Fruit fly (Drosophila melanogaster) whole organism: ENCODE results near the gene unc79.

Experiments used
- CG8478 ChIP-seq: fragments of >200 bp; optimal IDR thresholded peaks from 2 replicates; lab custom pipeline; 2018; ENCODE audit warnings: inconsistent platforms
- EcR ChIP-seq, 2 experiments: fragments of >200 bp; optimal IDR thresholded peaks; 2 replicates each; lab custom pipeline; 2017; ENCODE audit warnings: missing biosample characterization in 2 of 2, missing genetic modification characterization in 2 of 2, missing genetic modification reagents in 2 of 2
- psq ChIP-seq: fragments of >200 bp; optimal IDR thresholded peaks from 2 replicates; lab custom pipeline; 2017

DNA sequence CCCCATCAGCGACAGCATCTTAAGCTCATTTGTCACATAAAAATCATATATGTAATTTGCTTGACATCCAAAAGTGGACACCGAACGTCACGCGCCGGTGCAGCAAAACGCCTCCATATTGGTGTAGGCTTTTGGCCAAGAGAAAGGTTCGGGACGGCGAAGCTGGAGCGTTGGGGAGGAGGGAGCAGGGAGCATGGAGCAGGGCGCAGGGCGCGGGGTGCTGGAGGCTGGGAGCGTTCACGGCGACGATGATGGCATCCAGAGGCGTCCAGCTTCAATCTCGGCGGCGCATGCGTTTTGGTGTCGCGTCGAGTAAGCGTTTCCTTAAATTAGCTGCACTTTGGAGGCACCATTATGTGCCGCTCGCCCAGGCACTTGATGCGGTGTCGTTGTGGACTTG lies 47.9 kb upstream of the unc79 start:
- no peak for TF ChIP-seq psq
- no peak for TF ChIP-seq EcR (GFP tag; optimal IDR thresholded peaks at IDR 0.05; lab: Kevin White, UChicago)
- TF ChIP-seq CG8478 (lab: Kevin White, UChicago), result no peak
